Worm (Caenorhabditis elegans): ENCODE results near the gene T19A5.3.

DNA sequence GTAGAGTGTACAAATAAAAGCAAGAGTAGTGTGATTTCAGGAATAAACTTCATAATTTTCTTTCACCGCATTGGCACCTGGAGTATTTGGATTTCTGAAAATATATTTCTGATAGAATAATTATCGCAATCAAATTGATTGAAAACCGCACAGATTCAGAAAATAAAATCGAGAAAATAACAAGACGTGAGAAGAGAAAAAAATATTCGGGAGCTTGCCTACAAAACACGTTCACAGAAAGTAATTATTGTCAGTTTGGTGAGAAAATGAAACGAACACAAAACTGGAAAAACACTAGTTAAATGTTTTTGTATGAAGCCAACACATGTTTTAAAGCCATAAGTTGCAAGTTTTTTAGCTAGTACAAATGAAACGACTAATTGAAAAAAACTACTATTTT is 29.9 kb downstream of the T19A5.3 start, which contains the start of gene mod-1:
- TF ChIP-seq him-1 (tag; optimal IDR thresholded peaks at IDR 0.05) (no peak), W03F9.2 (tag; optimal IDR thresholded peaks at IDR 0.05) (no peak)
